Fruit fly (Drosophila melanogaster) whole organism, embryonic: ENCODE measurements around the gene CG42324.

Source experiments
- BEAF-32 ChIP-seq: fragments of 200-800 bp; sonication (Bioruptor generic); optimal IDR thresholded peaks from 3 replicates; lab custom pipeline; 2017; ENCODE audit warnings: missing biosample characterization, missing genetic modification characterization, mild to moderate bottlenecking, moderate library complexity, missing genetic modification reagents
- Bteb2 ChIP-seq: fragments of 200-800 bp; sonication (Bioruptor generic); optimal IDR thresholded peaks from 2 replicates; lab custom pipeline; 2016; ENCODE audit warnings: missing biosample characterization, missing genetic modification characterization
- CG11695 ChIP-seq: fragments of 200-800 bp; sonication (Bioruptor generic); IDR thresholded peaks from 3 replicates; pipeline ENCODE4 v1.3.6; 2022; ENCODE audit warnings: missing biosample characterization, missing genetic modification characterization
- CG11723 ChIP-seq: fragments of 200-800 bp; sonication (Bioruptor generic); optimal IDR thresholded peaks from 2 replicates; lab custom pipeline; 2017; ENCODE audit warnings: missing biosample characterization, mild to moderate bottlenecking, missing genetic modification characterization
- CG12659 ChIP-seq: fragments of 200-800 bp; sonication (Bioruptor generic); optimal IDR thresholded peaks from 3 replicates; lab custom pipeline; 2017; ENCODE audit warnings: mild to moderate bottlenecking, missing biosample characterization, missing genetic modification reagents, missing genetic modification characterization
- CG12942 ChIP-seq: fragments of 200-800 bp; sonication (Bioruptor generic); optimal IDR thresholded peaks from 3 replicates; lab custom pipeline; 2016; ENCODE audit warnings: missing biosample characterization, missing genetic modification characterization
- CG13424 ChIP-seq: fragments of 200-800 bp; sonication (Bioruptor generic); optimal IDR thresholded peaks from 2 replicates; lab custom pipeline; 2019; ENCODE audit warnings: missing biosample characterization, mild to moderate bottlenecking, missing genetic modification characterization, moderate library complexity
- CG13775 ChIP-seq: fragments of 200-800 bp; sonication (Bioruptor generic); optimal IDR thresholded peaks from 3 replicates; lab custom pipeline; 2017; ENCODE audit warnings: missing biosample characterization, mild to moderate bottlenecking, missing genetic modification characterization
- CG14441 ChIP-seq: fragments of 200-800 bp; sonication (Bioruptor generic); IDR thresholded peaks from 2 replicates; pipeline ENCODE4 v1.3.6; 2022; ENCODE audit warnings: missing biosample characterization, missing genetic modification characterization
- CG14710 ChIP-seq: fragments of 200-800 bp; sonication (Bioruptor generic); optimal IDR thresholded peaks from 3 replicates; lab custom pipeline; 2019; ENCODE audit warnings: missing biosample characterization, mild to moderate bottlenecking, missing genetic modification characterization, moderate library complexity
- CG1529 ChIP-seq: fragments of 200-800 bp; sonication (Bioruptor generic); optimal IDR thresholded peaks from 3 replicates; lab custom pipeline; 2018; ENCODE audit warnings: missing biosample characterization, missing genetic modification characterization
- CG1602 ChIP-seq: fragments of 200-800 bp; sonication (Bioruptor generic); optimal IDR thresholded peaks from 3 replicates; lab custom pipeline; 2016; ENCODE audit warnings: missing biosample characterization, missing genetic modification characterization
- CG18599 ChIP-seq: fragments of 200-800 bp; sonication (Bioruptor generic); optimal IDR thresholded peaks from 3 replicates; lab custom pipeline; 2017; ENCODE audit warnings: missing biosample characterization, missing genetic modification characterization, mild to moderate bottlenecking, moderate library complexity, missing genetic modification reagents
- CG2202 ChIP-seq: fragments of 200-800 bp; sonication (Bioruptor generic); optimal IDR thresholded peaks from 2 replicates; lab custom pipeline; 2018; ENCODE audit warnings: missing biosample characterization, mild to moderate bottlenecking, missing genetic modification characterization
- CG30020 ChIP-seq: fragments of 200-800 bp; optimal IDR thresholded peaks from 2 replicates; lab custom pipeline; 2019; ENCODE audit warnings: missing biosample characterization, mild to moderate bottlenecking, missing genetic modification characterization, moderate library complexity
- CG3163 ChIP-seq: fragments of 200-800 bp; sonication (Bioruptor generic); optimal IDR thresholded peaks from 3 replicates; lab custom pipeline; 2016; ENCODE audit warnings: missing biosample characterization, missing genetic modification characterization
- CG32767 ChIP-seq: fragments of 200-800 bp; sonication (Bioruptor generic); IDR thresholded peaks from 2 replicates; pipeline ENCODE4 v1.3.6; 2022; ENCODE audit warnings: missing biosample characterization, missing genetic modification characterization
- CG34224 ChIP-seq: fragments of 200-800 bp; sonication (Bioruptor generic); IDR thresholded peaks from 3 replicates; pipeline ENCODE4 v1.3.6; 2022; ENCODE audit warnings: missing biosample characterization, missing genetic modification characterization; ENCODE audit not compliant: partially characterized antibody
- CG3847 ChIP-seq: fragments of 200-800 bp; sonication (Bioruptor generic); IDR thresholded peaks from 2 replicates; pipeline ENCODE4 v1.3.6; 2022; ENCODE audit warnings: missing biosample characterization, missing genetic modification characterization
- CG8944 ChIP-seq: fragments of 200-800 bp; sonication (Bioruptor generic); optimal IDR thresholded peaks from 3 replicates; lab custom pipeline; 2016; ENCODE audit warnings: missing biosample characterization, missing genetic modification characterization
- CG9876 ChIP-seq: fragments of 200-800 bp; sonication (Bioruptor generic); optimal IDR thresholded peaks from 2 replicates; lab custom pipeline; 2016; ENCODE audit warnings: missing biosample characterization, missing genetic modification characterization
- CHES-1-like ChIP-seq: fragments of 200-800 bp; sonication (Bioruptor generic); optimal IDR thresholded peaks from 2 replicates; lab custom pipeline; 2016; ENCODE audit warnings: missing biosample characterization, missing genetic modification characterization
- Chrac-16 ChIP-seq: fragments of 200-800 bp; sonication (Bioruptor generic); optimal IDR thresholded peaks from 3 replicates; lab custom pipeline; 2016; ENCODE audit warnings: missing biosample characterization, missing genetic modification characterization
- Dbx ChIP-seq: fragments of 200-800 bp; sonication (Bioruptor generic); IDR thresholded peaks from 3 replicates; pipeline ENCODE4 v1.3.6; 2022; ENCODE audit warnings: missing biosample characterization, missing genetic modification characterization
- E2f2 ChIP-seq: fragments of 200-800 bp; sonication (Bioruptor generic); IDR thresholded peaks from 2 replicates; pipeline ENCODE4 v1.3.6; 2022; ENCODE audit warnings: missing biosample characterization, missing genetic modification characterization
- Fer1 ChIP-seq: fragments of 200-800 bp; sonication (Bioruptor generic); optimal IDR thresholded peaks from 2 replicates; lab custom pipeline; 2017; ENCODE audit warnings: missing biosample characterization, mild to moderate bottlenecking, missing genetic modification characterization
- Gug ChIP-seq: fragments of 200-800 bp; sonication (Bioruptor generic); IDR thresholded peaks from 4 replicates; pipeline ENCODE4 v1.3.6; 2022; ENCODE audit warnings: missing biosample characterization, missing genetic modification characterization
- H15 ChIP-seq: fragments of 200-800 bp; sonication (Bioruptor generic); IDR thresholded peaks from 3 replicates; pipeline ENCODE4 v1.3.6; 2022; ENCODE audit warnings: missing biosample characterization, missing genetic modification characterization
- HLH4C ChIP-seq: fragments of 200-800 bp; sonication (Bioruptor generic); IDR thresholded peaks from 3 replicates; pipeline ENCODE4 v1.3.6; 2022; ENCODE audit warnings: missing biosample characterization, missing genetic modification characterization; ENCODE audit not compliant: partially characterized antibody
- Hmr ChIP-seq: fragments of 200-800 bp; sonication (Bioruptor generic); optimal IDR thresholded peaks from 3 replicates; lab custom pipeline; 2017; ENCODE audit warnings: mild to moderate bottlenecking, missing biosample characterization, missing genetic modification reagents, missing genetic modification characterization
- Max ChIP-seq: fragments of 200-800 bp; sonication (Bioruptor generic); optimal IDR thresholded peaks from 2 replicates; lab custom pipeline; 2016; ENCODE audit warnings: missing biosample characterization, mild to moderate bottlenecking, missing genetic modification characterization
- Mes4 ChIP-seq: fragments of 200-800 bp; sonication (Bioruptor generic); optimal IDR thresholded peaks from 2 replicates; lab custom pipeline; 2016; ENCODE audit warnings: missing biosample characterization, missing genetic modification characterization
- NFAT ChIP-seq: fragments of 200-800 bp; sonication (Bioruptor generic); IDR thresholded peaks from 2 replicates; pipeline ENCODE4 v1.3.6; 2022; ENCODE audit warnings: missing biosample characterization, missing genetic modification characterization
- Oaz ChIP-seq: fragments of 200-800 bp; sonication (Bioruptor generic); IDR thresholded peaks from 2 replicates; pipeline ENCODE4 v1.3.6; 2022; ENCODE audit warnings: missing biosample characterization, missing genetic modification characterization
- Rfx ChIP-seq: fragments of 200-800 bp; sonication (Bioruptor generic); IDR thresholded peaks from 2 replicates; pipeline ENCODE4 v1.3.6; 2022; ENCODE audit warnings: missing biosample characterization, missing genetic modification characterization
- ab ChIP-seq: fragments of 200-800 bp; sonication (Bioruptor generic); optimal IDR thresholded peaks from 2 replicates; lab custom pipeline; 2016; ENCODE audit warnings: missing biosample characterization, missing genetic modification characterization
- ash1 ChIP-seq: fragments of 200-800 bp; sonication (Bioruptor generic); optimal IDR thresholded peaks from 2 replicates; lab custom pipeline; 2018; ENCODE audit warnings: missing biosample characterization, mild to moderate bottlenecking, missing genetic modification characterization
- chinmo ChIP-seq: fragments of 200-800 bp; sonication (Bioruptor generic); IDR thresholded peaks from 4 replicates; pipeline ENCODE4 v1.3.6; 2022; ENCODE audit warnings: missing biosample characterization, missing genetic modification characterization; ENCODE audit not compliant: partially characterized antibody
- exex ChIP-seq: fragments of 200-800 bp; sonication (Bioruptor generic); optimal IDR thresholded peaks from 4 replicates; lab custom pipeline; 2018; ENCODE audit warnings: missing biosample characterization, mild to moderate bottlenecking, missing genetic modification characterization, moderate library complexity
- hb ChIP-seq: fragments of 200-800 bp; sonication (Bioruptor generic); IDR thresholded peaks from 3 replicates; pipeline ENCODE4 v1.3.6; 2022; ENCODE audit warnings: missing biosample characterization, missing genetic modification characterization; ENCODE audit not compliant: partially characterized antibody
- kni ChIP-seq: fragments of 200-800 bp; sonication (Bioruptor generic); optimal IDR thresholded peaks from 3 replicates; lab custom pipeline; 2017; ENCODE audit warnings: mild to moderate bottlenecking, missing biosample characterization, missing genetic modification reagents, missing genetic modification characterization
- nerfin-1 ChIP-seq: fragments of 200-800 bp; sonication (Bioruptor generic); optimal IDR thresholded peaks from 3 replicates; lab custom pipeline; 2019; ENCODE audit warnings: missing biosample characterization, mild to moderate bottlenecking, missing genetic modification characterization, moderate library complexity
- phol ChIP-seq: fragments of 200-800 bp; sonication (Bioruptor generic); optimal IDR thresholded peaks from 3 replicates; lab custom pipeline; 2018; ENCODE audit warnings: missing biosample characterization, mild to moderate bottlenecking, missing genetic modification characterization, moderate library complexity
- prd ChIP-seq, 3 experiments: fragments of >200 bp in 2 of 3; fragments of 200-800 bp in 1 of 3; sonication (Bioruptor generic) in 1 of 3; optimal IDR thresholded peaks in 2 of 3; IDR thresholded peaks in 1 of 3; 2 replicates in 2 of 3; 3 replicates in 1 of 3; pipeline versions ENCODE4 v1.3.6 to Lab custom; 2017 to 2022; ENCODE audit warnings: missing biosample characterization in 1 of 3, missing genetic modification characterization in 1 of 3
- psq ChIP-seq: fragments of 200-800 bp; sonication (Bioruptor generic); optimal IDR thresholded peaks from 2 replicates; lab custom pipeline; 2017; ENCODE audit warnings: missing biosample characterization, missing genetic modification characterization
- sr ChIP-seq: fragments of 200-800 bp; sonication (Bioruptor generic); IDR thresholded peaks from 3 replicates; pipeline ENCODE4 v1.3.6; 2022; ENCODE audit warnings: missing biosample characterization, missing genetic modification characterization
- ssp ChIP-seq: fragments of 200-800 bp; sonication (Bioruptor generic); IDR thresholded peaks from 2 replicates; pipeline ENCODE4 v1.3.6; 2022; ENCODE audit warnings: missing biosample characterization, missing genetic modification characterization
- ttk ChIP-seq: fragments of 200-800 bp; sonication (Bioruptor generic); IDR thresholded peaks from 2 replicates; pipeline ENCODE4 v2.1.2; 2022; ENCODE audit warnings: missing biosample characterization, missing genetic modification characterization
- unc-4 ChIP-seq: fragments of 200-800 bp; sonication (Bioruptor generic); IDR thresholded peaks from 2 replicates; pipeline ENCODE4 v1.3.6; 2022; ENCODE audit warnings: missing biosample characterization, missing genetic modification characterization; ENCODE audit not compliant: partially characterized antibody
- usp ChIP-seq: fragments of >200 bp; optimal IDR thresholded peaks from 2 replicates; lab custom pipeline; 2017; ENCODE audit warnings: missing biosample characterization, missing genetic modification characterization

Gene CG42324

dm6 chr3L:3471174-3471573 lies 1.1 kb upstream of the CG42324 start, which contains the start of gene CG14971:
Gene CG14971 (minus strand): TSS chr3L:3471309.
- TF ChIP-seq Fer1 = peak; percentile 39
- no peak for TF ChIP-seq ash1 (GFP tag; lab: Kevin White, UChicago)
- no peak for TF ChIP-seq CG12942 (GFP tag; lab: Kevin White, UChicago)
- peak; percentile 73 for TF ChIP-seq Rfx (GFP tag; lab: Robert Waterston, UW)
- TF ChIP-seq Max (GFP tag; lab: Kevin White, UChicago) = peak; percentile 28
- TF ChIP-seq NFAT = peak; percentile 70
- TF ChIP-seq E2f2 = peak; percentile 77
- peak; percentile 28 for TF ChIP-seq CG9876
- TF ChIP-seq Gug (GFP tag; lab: Robert Waterston, UW) = peak; percentile 34; the same call in 1 of the 4 replicates
- no peak for TF ChIP-seq ttk (GFP tag; lab: Robert Waterston, UW)
- TF ChIP-seq ab (GFP tag; lab: Kevin White, UChicago) = no peak
- TF ChIP-seq BEAF-32 = peak; percentile 89
- peak; percentile 46; the same call in 2 of the 3 replicates for TF ChIP-seq Dbx (GFP tag; lab: Robert Waterston, UW)
- peak; percentile 0 for TF ChIP-seq nerfin-1 (tag; lab: Kevin White, UChicago)
- TF ChIP-seq CG3847 (GFP tag; lab: Robert Waterston, UW) = peak; percentile 40; the same call in 1 of the 2 replicates
- TF ChIP-seq CG13424 (tag; lab: Kevin White, UChicago) = peak; percentile 14
- peak; percentile 51 for TF ChIP-seq CG12659 (GFP tag; lab: Kevin White, UChicago)
- peak; percentile 43 for TF ChIP-seq Bteb2 (GFP tag; lab: Kevin White, UChicago)
- no peak for TF ChIP-seq H15
- peak; percentile 26 for TF ChIP-seq CG3163 (GFP tag; lab: Kevin White, UChicago)
- TF ChIP-seq unc-4 = peak; percentile 85
- TF ChIP-seq usp (GFP tag; lab: Kevin White, UChicago) = no peak
- peak; percentile 78 for TF ChIP-seq HLH4C (GFP tag; lab: Robert Waterston, UW)
- peak; percentile 45 for TF ChIP-seq CG8944
- TF ChIP-seq CG30020 = peak; percentile 48
- no peak for TF ChIP-seq CG11695 (GFP tag; lab: Robert Waterston, UW)
- peak; percentile 53 for TF ChIP-seq CG18599 (GFP tag; lab: Kevin White, UChicago)
- TF ChIP-seq phol (tag; lab: Kevin White, UChicago) = peak; percentile 31
- TF ChIP-seq CG1602 (GFP tag; lab: Kevin White, UChicago) = peak; percentile 14
- peak; percentile 58 for TF ChIP-seq CG14710 (tag; lab: Kevin White, UChicago)
- peak; percentile 31 for TF ChIP-seq Mes4
- TF ChIP-seq CG34224 (GFP tag; lab: Robert Waterston, UW) = peak; percentile 77
- peak; percentile 80 for TF ChIP-seq hb (GFP tag; lab: Robert Waterston, UW)
- peak; percentile 6; the same call in 1 of the 2 replicates for TF ChIP-seq CG14441 (GFP tag; lab: Robert Waterston, UW)
- TF ChIP-seq chinmo (GFP tag; lab: Robert Waterston, UW) = peak; percentile 83; the same call in 1 of the 4 replicates
- TF ChIP-seq kni (GFP tag; lab: Kevin White, UChicago) = no peak
- TF ChIP-seq CG1529 (GFP tag; lab: Kevin White, UChicago) = no peak
- TF ChIP-seq ssp (GFP tag; lab: Robert Waterston, UW) = peak; percentile 62
- no peak for TF ChIP-seq prd (optimal IDR thresholded peaks at IDR 0.05; lab: Kevin White, UChicago)
- TF ChIP-seq prd (GFP tag; IDR thresholded peaks at IDR 0.05; lab: Robert Waterston, UW) = peak; percentile 47; the same call in 2 of the 3 replicates
- no peak for TF ChIP-seq CG2202 (tag; lab: Kevin White, UChicago)
- peak; percentile 42 for TF ChIP-seq Hmr (GFP tag; lab: Kevin White, UChicago)
- TF ChIP-seq exex (tag; lab: Kevin White, UChicago) = peak; percentile 63
- TF ChIP-seq CG11723 = no peak
- peak; percentile 22 for TF ChIP-seq CG13775 (GFP tag; lab: Kevin White, UChicago)
- TF ChIP-seq Chrac-16 (GFP tag; lab: Kevin White, UChicago) = peak; percentile 4
- TF ChIP-seq psq (GFP tag; lab: Kevin White, UChicago) = no peak
- peak; percentile 91 for TF ChIP-seq sr (GFP tag; lab: Robert Waterston, UW)
- no peak for TF ChIP-seq Oaz (GFP tag; lab: Robert Waterston, UW)
- TF ChIP-seq CG32767 (GFP tag; lab: Robert Waterston, UW) = peak; percentile 10; the same call in 1 of the 2 replicates
- TF ChIP-seq CHES-1-like (GFP tag; lab: Kevin White, UChicago) = peak; percentile 49
